Fruit fly (Drosophila melanogaster): ENCODE results near the gene Gr93c.
A peak's percentile ranks its signal among the peaks of the same experiment; 100 is the strongest.

Gr93c gene

dm6 chr3R:21848987-21849442 lies 4.0 kb upstream of the Gr93c start (continued):
- TF ChIP-seq BtbVII (GFP tag; optimal IDR thresholded peaks at IDR 0.05) (peak; percentile 45), CG15269 (tag; optimal IDR thresholded peaks at IDR 0.05) (peak; percentile 61), pita (GFP tag; optimal IDR thresholded peaks at IDR 0.05) (no peak), ssp (GFP tag; IDR thresholded peaks at IDR 0.05) (peak; percentile 27; the same call in 1 of the 2 replicates), Fer1 (GFP tag; optimal IDR thresholded peaks at IDR 0.05) (peak; percentile 57), wor (GFP tag; IDR thresholded peaks at IDR 0.05) (no peak), CG12744 (GFP tag; optimal IDR thresholded peaks at IDR 0.05) (peak; percentile 28), HLHmδ (GFP tag; optimal IDR thresholded peaks at IDR 0.05) (no peak), CG12071 (GFP tag; optimal IDR thresholded peaks at IDR 0.05) (peak; percentile 8), NK7.1 (GFP tag; optimal IDR thresholded peaks at IDR 0.05) (peak; percentile 29), Hsf (GFP tag; optimal IDR thresholded peaks at IDR 0.05) (peak; percentile 73), CG11398 (GFP tag; optimal IDR thresholded peaks at IDR 0.05) (peak; percentile 7), onecut (GFP tag; IDR thresholded peaks at IDR 0.05) (0 out of 2 replicates have a peak, but pooled peaks have one; percentile 33), CG14710 (tag; optimal IDR thresholded peaks at IDR 0.05) (peak; percentile 85), CG18764 (GFP tag; optimal IDR thresholded peaks at IDR 0.05) (peak; percentile 2), tgo (GFP tag; IDR thresholded peaks at IDR 0.05) (peak; percentile 59; the same call in 2 of the 3 replicates), pum (GFP tag; optimal IDR thresholded peaks at IDR 0.05) (peak; percentile 63), H2.0 (GFP tag; IDR thresholded peaks at IDR 0.05) (0 out of 2 replicates have a peak, but pooled peaks have one; percentile 37), CG6254 (GFP tag; optimal IDR thresholded peaks at IDR 0.05) (peak; percentile 65), hth (optimal IDR thresholded peaks at IDR 0.05) (no peak), dati (GFP tag; IDR thresholded peaks at IDR 0.05) (no peak), CG3281 (GFP tag; optimal IDR thresholded peaks at IDR 0.05) (peak; percentile 55), ase (GFP tag; IDR thresholded peaks at IDR 0.05) (0 out of 3 replicates have a peak, but pooled peaks have one; percentile 26), Deaf1 (tag; optimal IDR thresholded peaks at IDR 0.05) (peak; percentile 29), Lhr (GFP tag; optimal IDR thresholded peaks at IDR 0.05) (peak; percentile 35), otp (GFP tag; IDR thresholded peaks at IDR 0.05) (no peak), dpn (GFP tag; optimal IDR thresholded peaks at IDR 0.05) (peak; percentile 53), her (GFP tag; optimal IDR thresholded peaks at IDR 0.05) (peak; percentile 28), sens-2 (GFP tag; IDR thresholded peaks at IDR 0.05) (no peak), pfk (GFP tag; optimal IDR thresholded peaks at IDR 0.05) (no peak), Ssrp (tag; optimal IDR thresholded peaks at IDR 0.05) (peak; percentile 73), CG1832 (GFP tag; optimal IDR thresholded peaks at IDR 0.05) (no peak), nerfin-2 (GFP tag; IDR thresholded peaks at IDR 0.05; ENCODE audit: partially characterized antibody) (no peak), Ets97D (GFP tag; optimal IDR thresholded peaks at IDR 0.05) (peak; percentile 37), croc (GFP tag; conservative IDR thresholded peaks at IDR 0.05) (peak; percentile 32; the same call in 1 of the 3 replicates), CG32767 (GFP tag; IDR thresholded peaks at IDR 0.05) (no peak), crp (GFP tag; optimal IDR thresholded peaks at IDR 0.05) (peak in 1 of 2 experiments; percentile 23), zf30C (GFP tag; optimal IDR thresholded peaks at IDR 0.05) (no peak), CG1602 (GFP tag; optimal IDR thresholded peaks at IDR 0.05) (peak; percentile 71), H15 (GFP tag; IDR thresholded peaks at IDR 0.05) (peak; percentile 38; the same call in 1 of the 3 replicates), CG14050 (GFP tag; IDR thresholded peaks at IDR 0.05) (peak; percentile 21; the same call in 2 of the 3 replicates), gt (GFP tag; IDR thresholded peaks at IDR 0.05) (no peak), ewg (GFP tag; optimal IDR thresholded peaks at IDR 0.05) (peak; percentile 42), Kr (GFP tag; optimal IDR thresholded peaks at IDR 0.05) (no peak), CG7839 (tag; optimal IDR thresholded peaks at IDR 0.05) (peak; percentile 86), sim (GFP tag; IDR thresholded peaks at IDR 0.05) (peak; percentile 51), E2f1 (GFP tag; IDR thresholded peaks at IDR 0.05) (peak; percentile 56), Hmx (GFP tag; optimal IDR thresholded peaks at IDR 0.05) (peak; percentile 36), odd (GFP tag; optimal IDR thresholded peaks at IDR 0.05) (peak; percentile 51), CG5245 (GFP tag; optimal IDR thresholded peaks at IDR 0.05) (peak; percentile 46), inv (GFP tag; IDR thresholded peaks at IDR 0.05; ENCODE audit: partially characterized antibody) (no peak)

Measured in whole organism, embryonic.